Fruit fly (Drosophila melanogaster) whole organism, prepupa: Measurements from ENCODE around the gene Fuca.

ENCODE experiments used
- Blimp-1 ChIP-seq: fragments of 200-800 bp; sonication (Bioruptor generic); optimal IDR thresholded peaks from 3 replicates; lab custom pipeline; 2017; ENCODE audit warnings: missing biosample characterization, missing genetic modification characterization, mild to moderate bottlenecking, moderate library complexity, missing genetic modification reagents
- CG10631 ChIP-seq: fragments of 200-800 bp; sonication (Bioruptor generic); optimal IDR thresholded peaks from 2 replicates; lab custom pipeline; 2016; ENCODE audit warnings: missing biosample characterization, missing genetic modification characterization
- CG10669 ChIP-seq: fragments of 200-800 bp; sonication (Bioruptor generic); optimal IDR thresholded peaks from 3 replicates; lab custom pipeline; 2018; ENCODE audit warnings: missing biosample characterization, mild to moderate bottlenecking, missing genetic modification characterization, moderate library complexity
- CG11294 ChIP-seq: fragments of 200-800 bp; sonication (Bioruptor generic); IDR thresholded peaks from 2 replicates; pipeline ENCODE4 v1.3.6; 2022; ENCODE audit warnings: missing biosample characterization, missing genetic modification characterization
- CG11902 ChIP-seq: fragments of 200-800 bp; sonication (Bioruptor generic); optimal IDR thresholded peaks from 3 replicates; lab custom pipeline; 2016; ENCODE audit warnings: missing biosample characterization, missing genetic modification characterization
- CG1621 ChIP-seq: fragments of 200-800 bp; sonication (Bioruptor generic); optimal IDR thresholded peaks from 3 replicates; lab custom pipeline; 2018; ENCODE audit warnings: missing biosample characterization, mild to moderate bottlenecking, missing genetic modification characterization
- CG16779 ChIP-seq: fragments of 200-800 bp; sonication (Bioruptor generic); optimal IDR thresholded peaks from 3 replicates; lab custom pipeline; 2017; ENCODE audit warnings: missing biosample characterization, mild to moderate bottlenecking, missing genetic modification characterization
- CG3032 ChIP-seq: fragments of 200-800 bp; optimal IDR thresholded peaks from 2 replicates; lab custom pipeline; 2019; ENCODE audit warnings: missing biosample characterization, mild to moderate bottlenecking, missing genetic modification characterization, moderate library complexity
- CG31627 ChIP-seq: fragments of 200-800 bp; sonication (Bioruptor generic); optimal IDR thresholded peaks from 3 replicates; lab custom pipeline; 2016; ENCODE audit warnings: missing biosample characterization, missing genetic modification characterization
- CG32006 ChIP-seq: fragments of 200-800 bp; sonication (Bioruptor generic); optimal IDR thresholded peaks from 3 replicates; lab custom pipeline; 2017; ENCODE audit warnings: missing biosample characterization, mild to moderate bottlenecking, missing genetic modification characterization
- CG34406 ChIP-seq: fragments of 200-800 bp; sonication (Bioruptor generic); optimal IDR thresholded peaks from 3 replicates; lab custom pipeline; 2016; ENCODE audit warnings: missing biosample characterization, missing genetic modification characterization
- CG3919 ChIP-seq: fragments of 200-800 bp; sonication (Bioruptor generic); optimal IDR thresholded peaks from 3 replicates; lab custom pipeline; 2016; ENCODE audit warnings: missing biosample characterization, missing genetic modification characterization
- CG4318 ChIP-seq: fragments of 200-800 bp; sonication (Bioruptor generic); optimal IDR thresholded peaks from 3 replicates; lab custom pipeline; 2017; ENCODE audit warnings: missing biosample characterization, mild to moderate bottlenecking, missing genetic modification characterization
- CG6163 ChIP-seq: fragments of 200-800 bp; sonication (Bioruptor generic); IDR thresholded peaks from 3 replicates; pipeline ENCODE4 v1.3.6; 2022; ENCODE audit warnings: missing biosample characterization, missing genetic modification characterization
- CG6276 ChIP-seq: fragments of 200-800 bp; sonication (Bioruptor generic); optimal IDR thresholded peaks from 2 replicates; lab custom pipeline; 2017; ENCODE audit warnings: missing biosample characterization, mild to moderate bottlenecking, missing genetic modification characterization
- CG6792 ChIP-seq: fragments of 200-800 bp; sonication (Bioruptor generic); optimal IDR thresholded peaks from 3 replicates; lab custom pipeline; 2016; ENCODE audit warnings: missing biosample characterization, missing genetic modification characterization
- CG6854 ChIP-seq: fragments of 200-800 bp; sonication (Bioruptor generic); optimal IDR thresholded peaks from 2 replicates; lab custom pipeline; 2017; ENCODE audit warnings: missing biosample characterization, mild to moderate bottlenecking, missing genetic modification characterization
- CG7368 ChIP-seq: fragments of 200-800 bp; sonication (Bioruptor generic); optimal IDR thresholded peaks from 3 replicates; lab custom pipeline; 2016; ENCODE audit warnings: missing biosample characterization, missing genetic modification characterization
- CG8319 ChIP-seq: fragments of 200-800 bp; sonication (Bioruptor generic); optimal IDR thresholded peaks from 3 replicates; lab custom pipeline; 2016; ENCODE audit warnings: missing biosample characterization, missing genetic modification characterization
- CG8632 ChIP-seq: fragments of 200-800 bp; sonication (Bioruptor generic); optimal IDR thresholded peaks from 3 replicates; lab custom pipeline; 2016; ENCODE audit warnings: missing biosample characterization, missing genetic modification characterization
- Eip75B ChIP-seq: fragments of 200-800 bp; sonication (Bioruptor generic); optimal IDR thresholded peaks from 3 replicates; lab custom pipeline; 2016; ENCODE audit warnings: missing biosample characterization, missing genetic modification characterization
- Eip78C ChIP-seq: fragments of 200-800 bp; sonication (Bioruptor generic); peaks from one replicate; lab custom pipeline; 2016; ENCODE audit warnings: missing biosample characterization, missing genetic modification characterization
- Ets21C ChIP-seq: fragments of 200-800 bp; sonication (Bioruptor generic); optimal IDR thresholded peaks from 3 replicates; lab custom pipeline; 2016; ENCODE audit warnings: missing biosample characterization, missing genetic modification characterization
- Ets96B ChIP-seq: fragments of 200-800 bp; optimal IDR thresholded peaks from 2 replicates; lab custom pipeline; 2019; ENCODE audit warnings: missing biosample characterization, mild to moderate bottlenecking, missing genetic modification characterization, moderate library complexity
- Gug ChIP-seq: fragments of 200-800 bp; sonication (Bioruptor generic); IDR thresholded peaks from 2 replicates; pipeline ENCODE4 v1.3.6; 2022; ENCODE audit warnings: missing biosample characterization, missing genetic modification characterization
- Hr38 ChIP-seq: sonication (Bioruptor generic); optimal IDR thresholded peaks from 2 replicates; lab custom pipeline; 2016; ENCODE audit warnings: missing biosample characterization, missing genetic modification characterization
- Hr39 ChIP-seq: fragments of 200-800 bp; sonication (Bioruptor generic); optimal IDR thresholded peaks from 2 replicates; lab custom pipeline; 2016; ENCODE audit warnings: missing biosample characterization, missing genetic modification characterization
- Lpt ChIP-seq: fragments of 200-800 bp; sonication (Bioruptor generic); optimal IDR thresholded peaks from 3 replicates; lab custom pipeline; 2016; ENCODE audit warnings: missing biosample characterization, missing genetic modification characterization
- Met ChIP-seq: fragments of 200-800 bp; sonication (Bioruptor generic); optimal IDR thresholded peaks from 3 replicates; lab custom pipeline; 2016; ENCODE audit warnings: missing biosample characterization, missing genetic modification characterization
- Smox ChIP-seq: fragments of 200-800 bp; sonication (Bioruptor generic); optimal IDR thresholded peaks from 3 replicates; lab custom pipeline; 2016; ENCODE audit warnings: missing biosample characterization, missing genetic modification characterization
- Sox102F ChIP-seq: fragments of 200-800 bp; sonication (Bioruptor generic); optimal IDR thresholded peaks from 2 replicates; lab custom pipeline; 2016; ENCODE audit warnings: missing biosample characterization, mild to moderate bottlenecking, missing genetic modification characterization
- Sox14 ChIP-seq: fragments of 200-800 bp; sonication (Bioruptor generic); optimal IDR thresholded peaks from 3 replicates; lab custom pipeline; 2016; ENCODE audit warnings: missing biosample characterization, missing genetic modification characterization
- Sox15 ChIP-seq: fragments of 200-800 bp; sonication (Bioruptor generic); optimal IDR thresholded peaks from 3 replicates; lab custom pipeline; 2016; ENCODE audit warnings: missing biosample characterization, missing genetic modification characterization
- dac ChIP-seq: fragments of 200-800 bp; sonication (Bioruptor generic); optimal IDR thresholded peaks from 2 replicates; lab custom pipeline; 2017; ENCODE audit warnings: missing biosample characterization, mild to moderate bottlenecking, missing genetic modification characterization
- dsx ChIP-seq: fragments of 200-800 bp; optimal IDR thresholded peaks from 3 replicates; lab custom pipeline; 2019; ENCODE audit warnings: missing biosample characterization, mild to moderate bottlenecking, missing genetic modification characterization, moderate library complexity; ENCODE audit not compliant: poor library complexity, severe bottlenecking
- esn ChIP-seq: fragments of 200-800 bp; sonication (Bioruptor generic); optimal IDR thresholded peaks from 2 replicates; lab custom pipeline; 2016; ENCODE audit warnings: missing biosample characterization, mild to moderate bottlenecking, missing genetic modification characterization, moderate library complexity
- fd85E ChIP-seq: fragments of 200-800 bp; sonication (Bioruptor generic); optimal IDR thresholded peaks from 3 replicates; lab custom pipeline; 2016; ENCODE audit warnings: missing biosample characterization, missing genetic modification characterization
- net ChIP-seq: fragments of 200-800 bp; sonication (Bioruptor generic); optimal IDR thresholded peaks from 3 replicates; lab custom pipeline; 2016; ENCODE audit warnings: missing biosample characterization, missing genetic modification characterization
- pdm3 ChIP-seq: fragments of 200-800 bp; sonication (Bioruptor generic); optimal IDR thresholded peaks from 3 replicates; lab custom pipeline; 2016; ENCODE audit warnings: missing biosample characterization, missing genetic modification characterization
- salr ChIP-seq, 2 experiments: fragments of 200-800 bp; sonication (Bioruptor generic); optimal IDR thresholded peaks; 3 replicates each; lab custom pipeline; 2016 to 2018; ENCODE audit warnings: missing biosample characterization in 2 of 2, missing genetic modification characterization in 2 of 2, mild to moderate bottlenecking in 1 of 2
- spab ChIP-seq: fragments of 200-800 bp; sonication (Bioruptor generic); optimal IDR thresholded peaks from 2 replicates; lab custom pipeline; 2017; ENCODE audit warnings: missing biosample characterization, mild to moderate bottlenecking, missing genetic modification characterization, missing genetic modification reagents
- ss ChIP-seq, 2 experiments: fragments of 200-800 bp; sonication (Bioruptor generic); optimal IDR thresholded peaks; 2 replicates in 1 of 2; 3 replicates in 1 of 2; lab custom pipeline; 2017 to 2018; ENCODE audit warnings: mild to moderate bottlenecking in 2 of 2, missing biosample characterization in 2 of 2, missing genetic modification characterization in 2 of 2, moderate library complexity in 1 of 2
- svp ChIP-seq: fragments of 200-800 bp; sonication (Bioruptor generic); peaks from one replicate; lab custom pipeline; 2016; ENCODE audit warnings: missing biosample characterization, missing genetic modification characterization
- topi ChIP-seq: fragments of 200-800 bp; sonication (Bioruptor generic); optimal IDR thresholded peaks from 3 replicates; lab custom pipeline; 2016; ENCODE audit warnings: missing biosample characterization, missing genetic modification characterization
- vri ChIP-seq: fragments of 200-800 bp; sonication (Bioruptor generic); optimal IDR thresholded peaks from 3 replicates; lab custom pipeline; 2016; ENCODE audit warnings: missing biosample characterization, mild to moderate bottlenecking, missing genetic modification characterization

Fuca gene

dm6 chr3L:11522613-11523012 is at the start of gene Fuca, which contains the start of gene CG11714:
TSS of gene Fuca (minus strand) at chr3L:11522713.
TSS of gene CG11714 (minus strand) at chr3L:11522713.
- TF ChIP-seq CG6163, result no peak
- TF ChIP-seq Hr38 (GFP tag; lab: Kevin White, UChicago), result no peak
- TF ChIP-seq Sox14 (GFP tag; lab: Kevin White, UChicago), result no peak
- TF ChIP-seq vri (GFP tag; lab: Kevin White, UChicago), result no peak
- no peak for TF ChIP-seq salr (GFP tag; optimal IDR thresholded peaks at IDR 0.05; lab: Kevin White, UChicago)
- TF ChIP-seq fd85E (GFP tag; lab: Kevin White, UChicago), result no peak
- no peak for TF ChIP-seq CG11902 (GFP tag; lab: Kevin White, UChicago)
- no peak for TF ChIP-seq CG11294 (GFP tag; lab: Robert Waterston, UW)
- TF ChIP-seq CG10631 (GFP tag; lab: Kevin White, UChicago), result no peak
- TF ChIP-seq CG6854, result no peak
- TF ChIP-seq CG8319 (GFP tag; lab: Kevin White, UChicago), result no peak
- TF ChIP-seq CG32006 (GFP tag; lab: Kevin White, UChicago), result no peak
- no peak for TF ChIP-seq Ets96B (tag; lab: Kevin White, UChicago)
- TF ChIP-seq CG31627, result no peak
- TF ChIP-seq CG1621, result no peak
- no peak for TF ChIP-seq CG8632 (GFP tag; lab: Kevin White, UChicago)
- TF ChIP-seq CG4318 (GFP tag; lab: Kevin White, UChicago), result no peak
- no peak for TF ChIP-seq CG10669

- no peak for TF ChIP-seq Eip75B (GFP tag; lab: Kevin White, UChicago)
- no peak for TF ChIP-seq Ets96B (tag; lab: Kevin White, UChicago)
- no peak for TF ChIP-seq CG6792 (GFP tag; lab: Kevin White, UChicago)
- TF ChIP-seq dsx (GFP tag; lab: Kevin White, UChicago), result no peak
Measured at dm6 chr3L:11563972-11564533, 41.5 kb upstream of the Fuca start, which contains the start of the genes CG46412 and CG33267. TSS of gene CG46412 (minus strand) at chr3L:11564072. TSS of gene CG33267 (plus strand) at chr3L:11564483.

- TF ChIP-seq Sox102F (GFP tag; lab: Kevin White, UChicago), result peak; percentile 90
- peak; percentile 46 for TF ChIP-seq Blimp-1 (GFP tag; lab: Kevin White, UChicago)
- TF ChIP-seq ss (GFP tag; optimal IDR thresholded peaks at IDR 0.05; lab: Kevin White, UChicago), result peak; percentile 48 to 69
- TF ChIP-seq net, result peak; percentile 87
- peak; percentile 91 for TF ChIP-seq Met (GFP tag; lab: Kevin White, UChicago)
- peak; percentile 88 for TF ChIP-seq CG7368
- peak; percentile 60 for TF ChIP-seq Lpt (GFP tag; lab: Kevin White, UChicago)
- TF ChIP-seq Eip78C (GFP tag; lab: Kevin White, UChicago), result peak; percentile 96
- TF ChIP-seq CG6854, result no peak
- TF ChIP-seq CG16779 (tag; lab: Kevin White, UChicago), result no peak
- peak; percentile 77 for TF ChIP-seq CG11294 (GFP tag; lab: Robert Waterston, UW)
- TF ChIP-seq salr (GFP tag; optimal IDR thresholded peaks at IDR 0.05; lab: Kevin White, UChicago), result peak; percentile 73 to 85
- peak; percentile 72 for TF ChIP-seq Ets21C (GFP tag; lab: Kevin White, UChicago)
- peak; percentile 80 for TF ChIP-seq CG3032 (tag; lab: Kevin White, UChicago)
- peak; percentile 89 for TF ChIP-seq CG3919 (GFP tag; lab: Kevin White, UChicago)
- peak; percentile 83 for TF ChIP-seq CG10669
- TF ChIP-seq CG8319 (GFP tag; lab: Kevin White, UChicago), result peak; percentile 74
- TF ChIP-seq Sox15, result peak; percentile 81
- peak; percentile 88 for TF ChIP-seq Hr39 (GFP tag; lab: Kevin White, UChicago)
- TF ChIP-seq CG6276 (GFP tag; lab: Kevin White, UChicago), result peak; percentile 27
- TF ChIP-seq CG34406 (GFP tag; lab: Kevin White, UChicago), result peak; percentile 89
- TF ChIP-seq fd85E (GFP tag; lab: Kevin White, UChicago), result peak; percentile 63
- peak; percentile 92 for TF ChIP-seq pdm3 (GFP tag; lab: Kevin White, UChicago)
- TF ChIP-seq topi (GFP tag; lab: Kevin White, UChicago), result peak; percentile 87
- TF ChIP-seq Gug (GFP tag; lab: Robert Waterston, UW), result peak; percentile 87
- TF ChIP-seq spab (GFP tag; lab: Kevin White, UChicago), result peak; percentile 40
- peak; percentile 84 for TF ChIP-seq Eip75B (GFP tag; lab: Kevin White, UChicago)
- TF ChIP-seq dac, result peak; percentile 48
- peak; percentile 96 for TF ChIP-seq svp (GFP tag; lab: Kevin White, UChicago)
- TF ChIP-seq CG6163, result peak; percentile 94
- peak; percentile 92 for TF ChIP-seq esn
- TF ChIP-seq Smox (GFP tag; lab: Kevin White, UChicago), result peak; percentile 92
Measured at dm6 chr3L:11561946-11562760, 39.6 kb upstream of the Fuca start, which contains the start of the genes CG7394 and Mob2. TSS of gene CG7394 (plus strand) at chr3L:11561996. TSS of gene Mob2 (minus strand) at chr3L:11562233.
